Worm (Caenorhabditis elegans): Measurements from ENCODE around the gene dyf-18.

The dyf-18 gene

ce11 chrIV:11785064-11785840, 15.7 kb downstream of the dyf-18 start:
- TF ChIP-seq sma-9 (GFP tag; optimal IDR thresholded peaks at IDR 0.05) (no peak), sma-9 (tag; optimal IDR thresholded peaks at IDR 0.05) (no peak), ztf-11 (tag; optimal IDR thresholded peaks at IDR 0.05) (no peak), Y55F3AM.14 (GFP tag; optimal IDR thresholded peaks at IDR 0.05) (no peak), nhr-237 (tag; optimal IDR thresholded peaks at IDR 0.05) (no peak), sem-4 (tag; optimal IDR thresholded peaks at IDR 0.05) (no peak), ceh-82 (tag; optimal IDR thresholded peaks at IDR 0.05) (no peak), nhr-21 (tag; optimal IDR thresholded peaks at IDR 0.05) (no peak), lin-11 (tag; optimal IDR thresholded peaks at IDR 0.05) (no peak), lin-13 (GFP tag; optimal IDR thresholded peaks at IDR 0.05) (no peak), unc-55 (GFP tag; optimal IDR thresholded peaks at IDR 0.05) (peak; percentile 73), blmp-1 (tag; optimal IDR thresholded peaks at IDR 0.05; ENCODE audit: insufficient read depth) (no peak), nhr-129 (tag; optimal IDR thresholded peaks at IDR 0.05) (no peak), lin-39 (tag; optimal IDR thresholded peaks at IDR 0.05) (no peak), lsy-2 (tag; optimal IDR thresholded peaks at IDR 0.05) (peak in 1 of 2 experiments; percentile 8), mab-5 (tag; optimal IDR thresholded peaks at IDR 0.05) (no peak)

ce11 chrIV:11782846-11783245, 18.1 kb downstream of the dyf-18 start:
- no peak for TF ChIP-seq mdl-1 (tag; optimal IDR thresholded peaks at IDR 0.05)
- no peak for TF ChIP-seq gmeb-1 (tag; optimal IDR thresholded peaks at IDR 0.05)
- TF ChIP-seq nhr-77 (tag; optimal IDR thresholded peaks at IDR 0.05): no peak
- no peak for TF ChIP-seq ztf-11 (tag; optimal IDR thresholded peaks at IDR 0.05)
- no peak for TF ChIP-seq egl-27 (tag; optimal IDR thresholded peaks at IDR 0.05)
- TF ChIP-seq nhr-11 (tag; optimal IDR thresholded peaks at IDR 0.05): no peak
- no peak for TF ChIP-seq F13H6.1 (tag; optimal IDR thresholded peaks at IDR 0.05)
- no peak for TF ChIP-seq aly-2 (tag; optimal IDR thresholded peaks at IDR 0.05)
- no peak for TF ChIP-seq nhr-6 (tag; optimal IDR thresholded peaks at IDR 0.05)
- no peak for TF ChIP-seq fos-1 (tag; optimal IDR thresholded peaks at IDR 0.05)
- TF ChIP-seq sma-3 (GFP tag; optimal IDR thresholded peaks at IDR 0.05): no peak
- TF ChIP-seq snpc-4 (tag; optimal IDR thresholded peaks at IDR 0.05): no peak
- no peak for TF ChIP-seq ztf-4 (tag; optimal IDR thresholded peaks at IDR 0.05)
- no peak for TF ChIP-seq crh-2 (tag; optimal IDR thresholded peaks at IDR 0.05)
- no peak for TF ChIP-seq sem-4 (tag; optimal IDR thresholded peaks at IDR 0.05)
- TF ChIP-seq unc-55 (GFP tag; optimal IDR thresholded peaks at IDR 0.05): no peak
- no peak for TF ChIP-seq unc-39 (tag; optimal IDR thresholded peaks at IDR 0.05)

ce11 chrIV:11779028-11779427, 21.9 kb downstream of the dyf-18 start, which contains the start of gene lpr-2:
TSS of gene lpr-2 (plus strand) at chrIV:11779216.
- TF ChIP-seq nhr-12 (tag; optimal IDR thresholded peaks at IDR 0.05) (no peak), fos-1 (tag; optimal IDR thresholded peaks at IDR 0.05) (no peak), nhr-21 (tag; optimal IDR thresholded peaks at IDR 0.05) (no peak), lin-13 (GFP tag; optimal IDR thresholded peaks at IDR 0.05) (no peak), peb-1 (tag; optimal IDR thresholded peaks at IDR 0.05) (no peak), C34F6.9 (tag; optimal IDR thresholded peaks at IDR 0.05) (no peak), nhr-11 (tag; optimal IDR thresholded peaks at IDR 0.05) (no peak), mab-5 (tag; optimal IDR thresholded peaks at IDR 0.05) (no peak), ztf-4 (tag; optimal IDR thresholded peaks at IDR 0.05) (no peak), snpc-4 (tag; optimal IDR thresholded peaks at IDR 0.05) (no peak)

ce11 chrIV:11776968-11777467, 24.0 kb downstream of the dyf-18 start:
- TF ChIP-seq unc-55 (GFP tag; optimal IDR thresholded peaks at IDR 0.05): peak; percentile 35
- TF ChIP-seq sem-4 (tag; optimal IDR thresholded peaks at IDR 0.05): no peak

- TF ChIP-seq fos-1 (tag; optimal IDR thresholded peaks at IDR 0.05) (peak; percentile 22), ceh-82 (tag; optimal IDR thresholded peaks at IDR 0.05) (no peak), ceh-16 (tag; optimal IDR thresholded peaks at IDR 0.05) (no peak)
These were observed 27.2 kb downstream of the dyf-18 start, which contains the start of gene lips-5 for ce11 chrIV:11773692-11774225. TSS of gene lips-5 (minus strand) at chrIV:11773742.
